Fruit fly (Drosophila melanogaster) whole organism, embryonic: ENCODE results near the gene TwdlW.

Experiments used
- Bgb ChIP-seq: fragments of 200-800 bp; sonication (Bioruptor generic); IDR thresholded peaks from 2 replicates; pipeline ENCODE4 v1.3.6; 2022; ENCODE audit warnings: missing biosample characterization, missing genetic modification characterization; ENCODE audit not compliant: partially characterized antibody
- CG10274 ChIP-seq: fragments of 200-800 bp; sonication (Bioruptor generic); optimal IDR thresholded peaks from 3 replicates; lab custom pipeline; 2017; ENCODE audit warnings: missing biosample characterization, mild to moderate bottlenecking, missing genetic modification characterization
- CG10959 ChIP-seq: fragments of 200-800 bp; sonication (Bioruptor generic); IDR thresholded peaks from 2 replicates; pipeline ENCODE4 v1.3.6; 2022; ENCODE audit warnings: missing biosample characterization, missing genetic modification characterization
- CG10979 ChIP-seq: fragments of 200-800 bp; sonication (Bioruptor generic); optimal IDR thresholded peaks from 2 replicates; lab custom pipeline; 2018; ENCODE audit warnings: missing biosample characterization, mild to moderate bottlenecking, missing genetic modification characterization, moderate library complexity
- CG12104 ChIP-seq: fragments of 200-800 bp; sonication (Bioruptor generic); optimal IDR thresholded peaks from 3 replicates; lab custom pipeline; 2016; ENCODE audit warnings: missing biosample characterization, missing genetic modification characterization
- CG12659 ChIP-seq: fragments of 200-800 bp; sonication (Bioruptor generic); optimal IDR thresholded peaks from 3 replicates; lab custom pipeline; 2017; ENCODE audit warnings: mild to moderate bottlenecking, missing biosample characterization, missing genetic modification reagents, missing genetic modification characterization
- CG13287 ChIP-seq: fragments of 200-800 bp; sonication (Bioruptor generic); IDR thresholded peaks from 2 replicates; pipeline ENCODE4 v1.3.6; 2022; ENCODE audit warnings: missing biosample characterization, missing genetic modification characterization; ENCODE audit not compliant: partially characterized antibody
- CG14014 ChIP-seq: fragments of 200-800 bp; sonication (Bioruptor generic); IDR thresholded peaks from 2 replicates; pipeline ENCODE4 v1.3.6; 2022; ENCODE audit warnings: missing biosample characterization, missing genetic modification characterization
- CG14710 ChIP-seq: fragments of 200-800 bp; sonication (Bioruptor generic); optimal IDR thresholded peaks from 3 replicates; lab custom pipeline; 2019; ENCODE audit warnings: missing biosample characterization, mild to moderate bottlenecking, missing genetic modification characterization, moderate library complexity
- CG15011 ChIP-seq: fragments of 200-800 bp; sonication (Bioruptor generic); optimal IDR thresholded peaks from 3 replicates; lab custom pipeline; 2018; ENCODE audit warnings: missing biosample characterization, mild to moderate bottlenecking, missing genetic modification characterization
- CG15514 ChIP-seq: fragments of 200-800 bp; sonication (Bioruptor generic); optimal IDR thresholded peaks from 3 replicates; lab custom pipeline; 2017; ENCODE audit warnings: missing biosample characterization, missing genetic modification characterization, mild to moderate bottlenecking, moderate library complexity, missing genetic modification reagents
- CG16813 ChIP-seq: fragments of 200-800 bp; sonication (Bioruptor generic); IDR thresholded peaks from 3 replicates; pipeline ENCODE4 v1.3.6; 2022; ENCODE audit warnings: missing biosample characterization, missing genetic modification characterization; ENCODE audit not compliant: partially characterized antibody
- CG17186 ChIP-seq: fragments of 200-800 bp; sonication (Bioruptor generic); optimal IDR thresholded peaks from 3 replicates; lab custom pipeline; 2017; ENCODE audit warnings: missing biosample characterization, missing genetic modification reagents, missing genetic modification characterization
- CG2116 ChIP-seq: fragments of 200-800 bp; sonication (Bioruptor generic); optimal IDR thresholded peaks from 3 replicates; lab custom pipeline; 2018; ENCODE audit warnings: missing biosample characterization, mild to moderate bottlenecking, missing genetic modification characterization
- CG2129 ChIP-seq: fragments of 200-800 bp; sonication (Bioruptor generic); IDR thresholded peaks from 2 replicates; pipeline ENCODE4 v1.3.6; 2022; ENCODE audit warnings: missing biosample characterization, missing genetic modification characterization; ENCODE audit not compliant: partially characterized antibody
- CG2875 ChIP-seq: fragments of 200-800 bp; sonication (Bioruptor generic); optimal IDR thresholded peaks from 2 replicates; lab custom pipeline; 2017; ENCODE audit warnings: missing biosample characterization, mild to moderate bottlenecking, missing genetic modification characterization, missing genetic modification reagents
- CG30403 ChIP-seq: fragments of 200-800 bp; sonication (Bioruptor generic); optimal IDR thresholded peaks from 3 replicates; lab custom pipeline; 2016; ENCODE audit warnings: missing biosample characterization, missing genetic modification characterization
- CG31388 ChIP-seq: fragments of 200-800 bp; sonication (Bioruptor generic); optimal IDR thresholded peaks from 2 replicates; lab custom pipeline; 2016; ENCODE audit warnings: missing biosample characterization, missing genetic modification characterization
- CG34224 ChIP-seq: fragments of 200-800 bp; sonication (Bioruptor generic); IDR thresholded peaks from 3 replicates; pipeline ENCODE4 v1.3.6; 2022; ENCODE audit warnings: missing biosample characterization, missing genetic modification characterization; ENCODE audit not compliant: partially characterized antibody
- CG4820 ChIP-seq: fragments of 200-800 bp; sonication (Bioruptor generic); optimal IDR thresholded peaks from 3 replicates; lab custom pipeline; 2016; ENCODE audit warnings: missing biosample characterization, missing genetic modification characterization
- CG6254 ChIP-seq: fragments of 200-800 bp; sonication (Bioruptor generic); optimal IDR thresholded peaks from 3 replicates; lab custom pipeline; 2017; ENCODE audit warnings: mild to moderate bottlenecking, missing biosample characterization, missing genetic modification reagents, missing genetic modification characterization
- CG7987 ChIP-seq: fragments of 200-800 bp; sonication (Bioruptor generic); optimal IDR thresholded peaks from 2 replicates; lab custom pipeline; 2018; ENCODE audit warnings: missing biosample characterization, mild to moderate bottlenecking, missing genetic modification characterization, moderate library complexity
- CG8924 ChIP-seq: fragments of 200-800 bp; optimal IDR thresholded peaks from 3 replicates; lab custom pipeline; 2019; ENCODE audit warnings: missing biosample characterization, mild to moderate bottlenecking, missing genetic modification characterization, moderate library complexity
- CG9797 ChIP-seq: fragments of 200-800 bp; sonication (Bioruptor generic); optimal IDR thresholded peaks from 3 replicates; lab custom pipeline; 2018; ENCODE audit warnings: missing biosample characterization, mild to moderate bottlenecking, missing genetic modification characterization
- CG9817 ChIP-seq: fragments of 200-800 bp; sonication (Bioruptor generic); optimal IDR thresholded peaks from 2 replicates; lab custom pipeline; 2018; ENCODE audit warnings: missing biosample characterization, mild to moderate bottlenecking, missing genetic modification characterization, moderate library complexity
- CoRest ChIP-seq: fragments of 200-800 bp; sonication (Bioruptor generic); optimal IDR thresholded peaks from 3 replicates; lab custom pipeline; 2018; ENCODE audit warnings: missing biosample characterization, mild to moderate bottlenecking, missing genetic modification characterization, moderate library complexity
- Doc3 ChIP-seq: fragments of 200-800 bp; sonication (Bioruptor generic); IDR thresholded peaks from 3 replicates; pipeline ENCODE4 v1.3.6; 2022; ENCODE audit warnings: missing biosample characterization, missing genetic modification characterization; ENCODE audit not compliant: partially characterized antibody
- Dp ChIP-seq: fragments of 200-800 bp; sonication (Bioruptor generic); optimal IDR thresholded peaks from 2 replicates; lab custom pipeline; 2018; ENCODE audit warnings: missing biosample characterization, mild to moderate bottlenecking, missing genetic modification characterization, moderate library complexity
- Dref ChIP-seq: fragments of 200-800 bp; sonication (Bioruptor generic); IDR thresholded peaks from 2 replicates; pipeline ENCODE4 v1.3.6; 2022; ENCODE audit warnings: missing biosample characterization, missing genetic modification characterization
- HLH54F ChIP-seq: fragments of 200-800 bp; sonication (Bioruptor generic); optimal IDR thresholded peaks from 3 replicates; lab custom pipeline; 2016; ENCODE audit warnings: missing biosample characterization, missing genetic modification characterization
- Jarid2 ChIP-seq: fragments of 200-800 bp; sonication (Bioruptor generic); optimal IDR thresholded peaks from 3 replicates; lab custom pipeline; 2017; ENCODE audit warnings: mild to moderate bottlenecking, missing biosample characterization, missing genetic modification reagents, missing genetic modification characterization
- MESR4 ChIP-seq: fragments of 200-800 bp; sonication (Bioruptor generic); optimal IDR thresholded peaks from 2 replicates; lab custom pipeline; 2018; ENCODE audit warnings: missing biosample characterization, mild to moderate bottlenecking, missing genetic modification characterization, moderate library complexity
- NfI ChIP-seq: fragments of 200-800 bp; sonication (Bioruptor generic); optimal IDR thresholded peaks from 3 replicates; lab custom pipeline; 2018; ENCODE audit warnings: missing biosample characterization, mild to moderate bottlenecking, missing genetic modification characterization, moderate library complexity
- Tbp ChIP-seq: fragments of >200 bp; optimal IDR thresholded peaks from 2 replicates; lab custom pipeline; 2018; ENCODE audit warnings: missing biosample characterization, missing genetic modification characterization
- Usf ChIP-seq: fragments of 200-800 bp; sonication (Bioruptor generic); optimal IDR thresholded peaks from 2 replicates; lab custom pipeline; 2017; ENCODE audit warnings: missing genotype, missing biosample characterization, missing genetic modification characterization
- YL-1 ChIP-seq: fragments of 200-800 bp; sonication (Bioruptor generic); optimal IDR thresholded peaks from 3 replicates; lab custom pipeline; 2017; ENCODE audit warnings: missing biosample characterization, mild to moderate bottlenecking, missing genetic modification characterization
- abd-A ChIP-seq: fragments of 200-800 bp; sonication (Bioruptor generic); optimal IDR thresholded peaks from 3 replicates; lab custom pipeline; 2019; ENCODE audit warnings: missing biosample characterization, mild to moderate bottlenecking, missing genetic modification characterization, moderate library complexity
- amos ChIP-seq: fragments of 200-800 bp; sonication (Bioruptor generic); IDR thresholded peaks from 2 replicates; pipeline ENCODE4 v1.3.6; 2022; ENCODE audit warnings: missing biosample characterization, missing genetic modification characterization; ENCODE audit not compliant: partially characterized antibody
- ase ChIP-seq: fragments of 200-800 bp; sonication (Bioruptor generic); IDR thresholded peaks from 3 replicates; pipeline ENCODE4 v1.3.6; 2022; ENCODE audit warnings: missing biosample characterization, missing genetic modification characterization
- bab2 ChIP-seq: fragments of 200-800 bp; sonication (Bioruptor generic); optimal IDR thresholded peaks from 2 replicates; lab custom pipeline; 2016; ENCODE audit warnings: missing biosample characterization, missing genetic modification characterization
- cas ChIP-seq: fragments of 200-800 bp; sonication (Bioruptor generic); IDR thresholded peaks from 2 replicates; pipeline ENCODE4 v1.3.6; 2022; ENCODE audit warnings: missing biosample characterization, missing genetic modification characterization
- cato ChIP-seq: fragments of 200-800 bp; sonication (Bioruptor generic); optimal IDR thresholded peaks from 2 replicates; lab custom pipeline; 2016; ENCODE audit warnings: missing biosample characterization, missing genetic modification characterization, borderline replicate concordance
- ewg ChIP-seq: fragments of 200-800 bp; sonication (Bioruptor generic); optimal IDR thresholded peaks from 3 replicates; lab custom pipeline; 2017; ENCODE audit warnings: mild to moderate bottlenecking, missing biosample characterization, missing genetic modification reagents, missing genetic modification characterization
- fd3F ChIP-seq: fragments of 200-800 bp; sonication (Bioruptor generic); optimal IDR thresholded peaks from 2 replicates; lab custom pipeline; 2018; ENCODE audit warnings: missing biosample characterization, mild to moderate bottlenecking, missing genetic modification characterization, moderate library complexity
- her ChIP-seq: fragments of 200-800 bp; sonication (Bioruptor generic); optimal IDR thresholded peaks from 2 replicates; lab custom pipeline; 2016; ENCODE audit warnings: missing biosample characterization, missing genetic modification characterization
- pita ChIP-seq: fragments of 200-800 bp; sonication (Bioruptor generic); optimal IDR thresholded peaks from 2 replicates; lab custom pipeline; 2017; ENCODE audit warnings: missing biosample characterization, mild to moderate bottlenecking, missing genetic modification characterization
- unpg ChIP-seq: fragments of 200-800 bp; sonication (Bioruptor generic); optimal IDR thresholded peaks from 3 replicates; lab custom pipeline; 2018; ENCODE audit warnings: missing biosample characterization, mild to moderate bottlenecking, missing genetic modification characterization, moderate library complexity
- wor ChIP-seq: fragments of 200-800 bp; sonication (Bioruptor generic); IDR thresholded peaks from 2 replicates; pipeline ENCODE4 v1.3.6; 2022; ENCODE audit warnings: missing biosample characterization, missing genetic modification characterization

TwdlW gene

DNA sequence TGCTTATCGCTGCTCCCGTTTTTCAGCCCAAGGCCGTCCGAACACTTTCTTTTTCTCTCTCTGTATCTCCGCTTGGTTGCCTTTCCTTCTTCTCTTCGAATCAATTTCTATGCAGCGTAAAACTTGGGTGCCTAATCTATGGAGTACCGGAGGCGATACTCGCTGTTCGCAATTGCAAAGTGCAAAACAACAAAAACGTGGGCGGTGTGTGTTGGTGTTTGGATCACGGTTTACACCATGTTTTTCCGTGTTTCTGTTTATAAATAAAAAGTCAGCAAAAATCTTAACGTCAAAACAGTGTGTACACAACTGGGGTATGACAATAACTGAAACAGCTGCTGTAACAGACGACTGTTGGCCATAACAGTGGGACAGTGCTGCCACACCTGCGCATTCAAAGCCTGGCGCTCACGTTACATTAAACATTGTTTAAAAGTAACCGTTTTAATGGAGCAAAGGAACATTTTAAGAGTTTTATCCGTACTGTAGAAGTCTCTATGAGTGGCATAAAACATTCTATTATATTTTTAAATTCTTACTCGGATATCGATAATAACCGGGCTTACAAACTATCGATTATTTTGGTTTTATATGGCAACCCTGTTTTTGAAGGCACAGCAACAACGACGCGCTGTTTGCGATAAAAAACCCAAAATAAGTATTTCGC, 7.0 kb upstream of the TwdlW start, which contains the start of the genes m-cup and Det (continued):
- peak; percentile 2 for TF ChIP-seq CG30403 (GFP tag; lab: Kevin White, UChicago)
- TF ChIP-seq wor (GFP tag; lab: Robert Waterston, UW) = no peak
- TF ChIP-seq Jarid2 = peak; percentile 31
- no peak for TF ChIP-seq Usf
- TF ChIP-seq CG15514 = peak; percentile 32
- TF ChIP-seq CG12104 (GFP tag; lab: Kevin White, UChicago) = peak; percentile 23
- peak; percentile 54 for TF ChIP-seq ewg (GFP tag; lab: Kevin White, UChicago)
- peak; percentile 100 for TF ChIP-seq CG14710 (tag; lab: Kevin White, UChicago)
- TF ChIP-seq cas (GFP tag; lab: Robert Waterston, UW) = no peak
- peak; percentile 5 for TF ChIP-seq CG4820
- TF ChIP-seq Doc3 (GFP tag; lab: Robert Waterston, UW) = peak; percentile 69
- TF ChIP-seq fd3F (GFP tag; lab: Kevin White, UChicago) = no peak
- no peak for TF ChIP-seq bab2 (GFP tag; lab: Kevin White, UChicago)
- peak; percentile 79 for TF ChIP-seq CG16813 (GFP tag; lab: Robert Waterston, UW)
- TF ChIP-seq YL-1 (GFP tag; lab: Kevin White, UChicago) = peak; percentile 81
- TF ChIP-seq CG7987 = peak; percentile 15
- TF ChIP-seq her (GFP tag; lab: Kevin White, UChicago) = no peak
- TF ChIP-seq MESR4 (GFP tag; lab: Kevin White, UChicago) = peak; percentile 75
- no peak for TF ChIP-seq CG14014 (GFP tag; lab: Robert Waterston, UW)
- peak; percentile 69 for TF ChIP-seq amos (GFP tag; lab: Robert Waterston, UW)
- TF ChIP-seq CG6254 (GFP tag; lab: Kevin White, UChicago) = no peak
- TF ChIP-seq CG17186 = peak; percentile 79
- peak; percentile 9 for TF ChIP-seq CG8924 (tag; lab: Kevin White, UChicago)
- TF ChIP-seq CG2116 = peak; percentile 86
- TF ChIP-seq CG9817 (tag; lab: Kevin White, UChicago) = peak; percentile 12
- TF ChIP-seq CG10274 (GFP tag; lab: Kevin White, UChicago) = no peak
- TF ChIP-seq cato (GFP tag; lab: Kevin White, UChicago) = no peak
- no peak for TF ChIP-seq CG10979
- peak; percentile 47 for TF ChIP-seq CG9797 (GFP tag; lab: Kevin White, UChicago)
- TF ChIP-seq abd-A (tag; lab: Kevin White, UChicago) = no peak
- no peak for TF ChIP-seq CG15011 (GFP tag; lab: Kevin White, UChicago)
- no peak for TF ChIP-seq CG2875
- TF ChIP-seq pita (GFP tag; lab: Kevin White, UChicago) = no peak
- no peak for TF ChIP-seq CG10959 (GFP tag; lab: Robert Waterston, UW)
- TF ChIP-seq CoRest (tag; lab: Kevin White, UChicago) = peak; percentile 45
- peak; percentile 39; the same call in 2 of the 3 replicates for TF ChIP-seq CG34224
- no peak for TF ChIP-seq CG31388
- TF ChIP-seq NfI (GFP tag; lab: Kevin White, UChicago) = no peak
- TF ChIP-seq unpg (GFP tag; lab: Kevin White, UChicago) = peak; percentile 2
- peak; percentile 82 for TF ChIP-seq Dp (GFP tag; lab: Kevin White, UChicago)
- TF ChIP-seq HLH54F = peak; percentile 1
- TF ChIP-seq CG2129 = peak; percentile 58; the same call in 1 of the 2 replicates
- TF ChIP-seq Bgb = peak; percentile 64
- no peak for TF ChIP-seq Tbp (GFP tag; lab: Kevin White, UChicago)
- peak; percentile 84 for TF ChIP-seq CG13287 (GFP tag; lab: Robert Waterston, UW)
- TF ChIP-seq ase (GFP tag; lab: Robert Waterston, UW) = no peak
- TF ChIP-seq Dref (GFP tag; lab: Robert Waterston, UW) = peak; percentile 69
- TF ChIP-seq CG12659 (GFP tag; lab: Kevin White, UChicago) = peak; percentile 26
